Fruit fly (Drosophila melanogaster) whole organism, embryonic: Measurements from ENCODE around the gene CoRest.

ENCODE experiments used
- Antp ChIP-seq: fragments of 200-800 bp; sonication (Bioruptor generic); optimal IDR thresholded peaks from 3 replicates; lab custom pipeline; 2016; ENCODE audit warnings: missing biosample characterization, missing genetic modification characterization
- Atf3 ChIP-seq: fragments of 200-800 bp; sonication (Bioruptor generic); optimal IDR thresholded peaks from 3 replicates; lab custom pipeline; 2016; ENCODE audit warnings: missing biosample characterization, missing genetic modification characterization
- BEAF-32 ChIP-seq: fragments of 200-800 bp; sonication (Bioruptor generic); optimal IDR thresholded peaks from 3 replicates; lab custom pipeline; 2017; ENCODE audit warnings: missing biosample characterization, missing genetic modification characterization, mild to moderate bottlenecking, moderate library complexity, missing genetic modification reagents
- Bdp1 ChIP-seq: fragments of 200-800 bp; sonication (Bioruptor generic); optimal IDR thresholded peaks from 3 replicates; lab custom pipeline; 2016; ENCODE audit warnings: missing biosample characterization, missing genetic modification characterization
- CG10366 ChIP-seq: fragments of 200-800 bp; sonication (Bioruptor generic); IDR thresholded peaks from 2 replicates; pipeline ENCODE4 v1.3.6; 2022; ENCODE audit warnings: missing biosample characterization, missing genetic modification characterization
- CG10431 ChIP-seq: fragments of 200-800 bp; sonication (Bioruptor generic); optimal IDR thresholded peaks from 3 replicates; lab custom pipeline; 2018; ENCODE audit warnings: missing biosample characterization, mild to moderate bottlenecking, missing genetic modification characterization
- CG10979 ChIP-seq: fragments of 200-800 bp; sonication (Bioruptor generic); optimal IDR thresholded peaks from 2 replicates; lab custom pipeline; 2018; ENCODE audit warnings: missing biosample characterization, mild to moderate bottlenecking, missing genetic modification characterization, moderate library complexity
- CG11247 ChIP-seq: fragments of 200-800 bp; sonication (Bioruptor generic); IDR thresholded peaks from 2 replicates; pipeline ENCODE4 v1.3.6; 2022; ENCODE audit warnings: missing biosample characterization, missing genetic modification characterization
- CG12219 ChIP-seq: fragments of 200-800 bp; sonication (Bioruptor generic); optimal IDR thresholded peaks from 3 replicates; lab custom pipeline; 2018; ENCODE audit warnings: missing biosample characterization, mild to moderate bottlenecking, missing genetic modification characterization
- CG12659 ChIP-seq: fragments of 200-800 bp; sonication (Bioruptor generic); optimal IDR thresholded peaks from 3 replicates; lab custom pipeline; 2017; ENCODE audit warnings: mild to moderate bottlenecking, missing biosample characterization, missing genetic modification reagents, missing genetic modification characterization
- CG13287 ChIP-seq: fragments of 200-800 bp; sonication (Bioruptor generic); IDR thresholded peaks from 2 replicates; pipeline ENCODE4 v1.3.6; 2022; ENCODE audit warnings: missing biosample characterization, missing genetic modification characterization; ENCODE audit not compliant: partially characterized antibody
- CG13775 ChIP-seq: fragments of 200-800 bp; sonication (Bioruptor generic); optimal IDR thresholded peaks from 3 replicates; lab custom pipeline; 2017; ENCODE audit warnings: missing biosample characterization, mild to moderate bottlenecking, missing genetic modification characterization
- CG15601 ChIP-seq: fragments of 200-800 bp; sonication (Bioruptor generic); optimal IDR thresholded peaks from 3 replicates; lab custom pipeline; 2019; ENCODE audit warnings: missing biosample characterization, mild to moderate bottlenecking, missing genetic modification characterization, moderate library complexity
- CG15696 ChIP-seq: fragments of 200-800 bp; sonication (Bioruptor generic); optimal IDR thresholded peaks from 2 replicates; lab custom pipeline; 2019; ENCODE audit warnings: missing biosample characterization, mild to moderate bottlenecking, missing genetic modification characterization, moderate library complexity
- CG17328 ChIP-seq: fragments of 200-800 bp; sonication (Bioruptor generic); IDR thresholded peaks from 2 replicates; pipeline ENCODE4 v1.3.6; 2022; ENCODE audit warnings: missing biosample characterization, missing genetic modification characterization
- CG18619 ChIP-seq: fragments of 200-800 bp; sonication (Bioruptor generic); optimal IDR thresholded peaks from 3 replicates; lab custom pipeline; 2017; ENCODE audit warnings: missing biosample characterization, mild to moderate bottlenecking, missing genetic modification characterization
- CG4424 ChIP-seq: fragments of 200-800 bp; sonication (Bioruptor generic); optimal IDR thresholded peaks from 3 replicates; lab custom pipeline; 2016; ENCODE audit warnings: missing biosample characterization, missing genetic modification characterization
- CG6254 ChIP-seq: fragments of 200-800 bp; sonication (Bioruptor generic); optimal IDR thresholded peaks from 3 replicates; lab custom pipeline; 2017; ENCODE audit warnings: mild to moderate bottlenecking, missing biosample characterization, missing genetic modification reagents, missing genetic modification characterization
- CG6854 ChIP-seq: fragments of 200-800 bp; sonication (Bioruptor generic); optimal IDR thresholded peaks from 3 replicates; lab custom pipeline; 2017; ENCODE audit warnings: missing biosample characterization, mild to moderate bottlenecking, missing genetic modification characterization
- CG7556 ChIP-seq: fragments of 200-800 bp; sonication (Bioruptor generic); optimal IDR thresholded peaks from 2 replicates; lab custom pipeline; 2017; ENCODE audit warnings: missing biosample characterization, mild to moderate bottlenecking, missing genetic modification characterization
- CG8478 ChIP-seq: fragments of >200 bp; optimal IDR thresholded peaks from 2 replicates; lab custom pipeline; 2018
- CG9797 ChIP-seq: fragments of 200-800 bp; sonication (Bioruptor generic); optimal IDR thresholded peaks from 3 replicates; lab custom pipeline; 2018; ENCODE audit warnings: missing biosample characterization, mild to moderate bottlenecking, missing genetic modification characterization
- CG9932 ChIP-seq: fragments of 200-800 bp; sonication (Bioruptor generic); IDR thresholded peaks from 2 replicates; pipeline ENCODE4 v1.3.6; 2022; ENCODE audit warnings: missing biosample characterization, missing genetic modification characterization
- Gug ChIP-seq: fragments of 200-800 bp; sonication (Bioruptor generic); IDR thresholded peaks from 4 replicates; pipeline ENCODE4 v1.3.6; 2022; ENCODE audit warnings: missing biosample characterization, missing genetic modification characterization
- Hr3 ChIP-seq: fragments of 200-800 bp; sonication (Bioruptor generic); optimal IDR thresholded peaks from 3 replicates; lab custom pipeline; 2016; ENCODE audit warnings: missing biosample characterization, missing genetic modification characterization
- Hsf ChIP-seq: fragments of 200-800 bp; sonication (Bioruptor generic); optimal IDR thresholded peaks from 3 replicates; lab custom pipeline; 2016; ENCODE audit warnings: missing biosample characterization, missing genetic modification characterization
- MTF-1 ChIP-seq: fragments of 200-800 bp; sonication (Bioruptor generic); optimal IDR thresholded peaks from 2 replicates; lab custom pipeline; 2018; ENCODE audit warnings: missing biosample characterization, mild to moderate bottlenecking, missing genetic modification characterization, borderline replicate concordance
- Mrtf ChIP-seq: fragments of 200-800 bp; sonication (Bioruptor generic); IDR thresholded peaks from 3 replicates; pipeline ENCODE4 v1.3.6; 2022; ENCODE audit warnings: missing biosample characterization, missing genetic modification characterization
- Opbp ChIP-seq: fragments of 200-800 bp; sonication (Bioruptor generic); IDR thresholded peaks from 3 replicates; pipeline ENCODE4 v1.3.6; 2022; ENCODE audit warnings: missing biosample characterization, missing genetic modification characterization; ENCODE audit not compliant: partially characterized antibody
- Sin3A ChIP-seq: fragments of >200 bp; optimal IDR thresholded peaks from 2 replicates; lab custom pipeline; 2018
- Ssrp ChIP-seq: fragments of 200-800 bp; sonication (Bioruptor generic); optimal IDR thresholded peaks from 2 replicates; lab custom pipeline; 2018; ENCODE audit warnings: missing biosample characterization, mild to moderate bottlenecking, missing genetic modification characterization, moderate library complexity
- Usf ChIP-seq: fragments of 200-800 bp; sonication (Bioruptor generic); optimal IDR thresholded peaks from 2 replicates; lab custom pipeline; 2017; ENCODE audit warnings: missing genotype, missing biosample characterization, missing genetic modification characterization
- Xrp1 ChIP-seq: fragments of 200-800 bp; sonication (Bioruptor generic); IDR thresholded peaks from 2 replicates; pipeline ENCODE4 v1.3.6; 2022; ENCODE audit warnings: missing biosample characterization, missing genetic modification characterization
- chn ChIP-seq: fragments of 200-800 bp; sonication (Bioruptor generic); optimal IDR thresholded peaks from 2 replicates; lab custom pipeline; 2016; ENCODE audit warnings: missing biosample characterization, missing genetic modification characterization
- croc ChIP-seq: fragments of 200-800 bp; sonication (Bioruptor generic); conservative IDR thresholded peaks from 3 replicates; pipeline ENCODE4 v1.3.6; 2022; ENCODE audit warnings: missing biosample characterization, missing genetic modification characterization
- crp ChIP-seq, 2 experiments: fragments of 200-800 bp; sonication (Bioruptor generic); optimal IDR thresholded peaks; 2 replicates in 1 of 2; 3 replicates in 1 of 2; lab custom pipeline; 2017; ENCODE audit warnings: missing biosample characterization in 2 of 2, missing genetic modification characterization in 2 of 2, mild to moderate bottlenecking in 1 of 2, moderate library complexity in 1 of 2
- dysf ChIP-seq: fragments of 200-800 bp; sonication (Bioruptor generic); IDR thresholded peaks from 3 replicates; pipeline ENCODE4 v1.3.6; 2022; ENCODE audit warnings: missing biosample characterization, missing genetic modification characterization
- ftz-f1 ChIP-seq: fragments of 200-800 bp; sonication (Bioruptor generic); optimal IDR thresholded peaks from 2 replicates; lab custom pipeline; 2016; ENCODE audit warnings: missing biosample characterization, missing genetic modification characterization
- gcm ChIP-seq: fragments of 200-800 bp; sonication (Bioruptor generic); optimal IDR thresholded peaks from 2 replicates; lab custom pipeline; 2019; ENCODE audit warnings: missing biosample characterization, mild to moderate bottlenecking, missing genetic modification characterization, moderate library complexity
- gfzf ChIP-seq: fragments of 200-800 bp; sonication (Bioruptor generic); optimal IDR thresholded peaks from 2 replicates; lab custom pipeline; 2016; ENCODE audit warnings: missing biosample characterization, mild to moderate bottlenecking, missing genetic modification characterization, moderate library complexity
- gsb ChIP-seq: fragments of 200-800 bp; sonication (Bioruptor generic); IDR thresholded peaks from 2 replicates; pipeline ENCODE4 v1.3.6; 2022; ENCODE audit warnings: missing biosample characterization, missing genetic modification characterization
- ken ChIP-seq: fragments of 200-800 bp; sonication (Bioruptor generic); IDR thresholded peaks from 3 replicates; pipeline ENCODE4 v1.3.6; 2022; ENCODE audit warnings: missing biosample characterization, missing genetic modification characterization
- nerfin-2 ChIP-seq: fragments of 200-800 bp; sonication (Bioruptor generic); IDR thresholded peaks from 2 replicates; pipeline ENCODE4 v1.3.6; 2022; ENCODE audit warnings: missing biosample characterization, missing genetic modification characterization; ENCODE audit not compliant: partially characterized antibody
- nmo ChIP-seq: fragments of 200-800 bp; sonication (Bioruptor generic); optimal IDR thresholded peaks from 2 replicates; lab custom pipeline; 2018; ENCODE audit warnings: missing biosample characterization, mild to moderate bottlenecking, missing genetic modification characterization, moderate library complexity
- oc ChIP-seq: fragments of 200-800 bp; sonication (Bioruptor generic); optimal IDR thresholded peaks from 2 replicates; lab custom pipeline; 2018; ENCODE audit warnings: missing biosample characterization, mild to moderate bottlenecking, missing genetic modification characterization, moderate library complexity
- psq ChIP-seq: fragments of 200-800 bp; sonication (Bioruptor generic); optimal IDR thresholded peaks from 2 replicates; lab custom pipeline; 2017; ENCODE audit warnings: missing biosample characterization, missing genetic modification characterization
- seq ChIP-seq: fragments of 200-800 bp; sonication (Bioruptor generic); IDR thresholded peaks from 2 replicates; pipeline ENCODE4 v1.3.6; 2022; ENCODE audit warnings: missing biosample characterization, missing genetic modification characterization
- sna ChIP-seq: fragments of 200-800 bp; sonication (Bioruptor generic); IDR thresholded peaks from 2 replicates; pipeline ENCODE4 v1.3.6; 2022; ENCODE audit warnings: missing biosample characterization, missing genetic modification characterization; ENCODE audit not compliant: partially characterized antibody
- tap ChIP-seq: fragments of 200-800 bp; optimal IDR thresholded peaks from 3 replicates; lab custom pipeline; 2019; ENCODE audit warnings: missing biosample characterization, mild to moderate bottlenecking, missing genetic modification characterization, moderate library complexity
- unc-4 ChIP-seq: fragments of 200-800 bp; sonication (Bioruptor generic); IDR thresholded peaks from 2 replicates; pipeline ENCODE4 v1.3.6; 2022; ENCODE audit warnings: missing biosample characterization, missing genetic modification characterization; ENCODE audit not compliant: partially characterized antibody

Gene CoRest

dm6 chrX:19521753-19522383 is at the start of gene CoRest, which contains the start of gene Idh3a (continued):
- 0 out of 3 replicates have a peak, but pooled peaks have one; percentile 27 for TF ChIP-seq ken (GFP tag; lab: Robert Waterston, UW)
- TF ChIP-seq CG10366 = no peak
- peak; percentile 99 for TF ChIP-seq Sin3A (lab: Kevin White, UChicago)
- no peak for TF ChIP-seq gsb (GFP tag; lab: Robert Waterston, UW)
- peak; percentile 10 for TF ChIP-seq Antp (GFP tag; lab: Kevin White, UChicago)
- TF ChIP-seq seq (GFP tag; lab: Robert Waterston, UW) = peak; percentile 67
- no peak for TF ChIP-seq Ssrp (tag; lab: Kevin White, UChicago)
- TF ChIP-seq CG4424 (GFP tag; lab: Kevin White, UChicago) = no peak
- peak; percentile 33; the same call in 1 of the 4 replicates for TF ChIP-seq Gug
- TF ChIP-seq CG8478 (lab: Kevin White, UChicago) = peak; percentile 9
- TF ChIP-seq CG18619 (GFP tag; lab: Kevin White, UChicago) = no peak
- TF ChIP-seq CG6854 = no peak
- peak; percentile 29 for TF ChIP-seq Hsf (GFP tag; lab: Kevin White, UChicago)
- TF ChIP-seq nmo (GFP tag; lab: Kevin White, UChicago) = peak; percentile 62
- peak; percentile 32 for TF ChIP-seq gfzf (GFP tag; lab: Kevin White, UChicago)
- TF ChIP-seq CG13287 (GFP tag; lab: Robert Waterston, UW) = peak; percentile 73
- no peak for TF ChIP-seq ftz-f1 (GFP tag; lab: Kevin White, UChicago)
- no peak for TF ChIP-seq CG12219 (GFP tag; lab: Kevin White, UChicago)
- no peak for TF ChIP-seq CG10431 (GFP tag; lab: Kevin White, UChicago)
- peak; percentile 34; the same call in 1 of the 3 replicates for TF ChIP-seq Opbp (GFP tag; lab: Robert Waterston, UW)
- no peak for TF ChIP-seq croc (GFP tag; lab: Robert Waterston, UW)
- peak; percentile 64 for TF ChIP-seq CG9932 (GFP tag; lab: Robert Waterston, UW)
- no peak for TF ChIP-seq Mrtf (GFP tag; lab: Robert Waterston, UW)
- TF ChIP-seq crp (GFP tag; optimal IDR thresholded peaks at IDR 0.05; lab: Kevin White, UChicago) = peak in 1 of 2 experiments; percentile 53
- TF ChIP-seq psq (GFP tag; lab: Kevin White, UChicago) = no peak
- peak; percentile 53; the same call in 2 of the 3 replicates for TF ChIP-seq dysf
- TF ChIP-seq CG12659 (GFP tag; lab: Kevin White, UChicago) = peak; percentile 28
- TF ChIP-seq Usf (GFP tag; lab: Kevin White, UChicago) = no peak
- TF ChIP-seq CG10979 = no peak
- TF ChIP-seq CG9797 (GFP tag; lab: Kevin White, UChicago) = peak; percentile 42
- TF ChIP-seq MTF-1 (GFP tag; lab: Kevin White, UChicago) = no peak
- no peak for TF ChIP-seq CG15696 (tag; lab: Kevin White, UChicago)
- TF ChIP-seq CG6254 = no peak
- no peak for TF ChIP-seq Bdp1 (GFP tag; lab: Kevin White, UChicago)
- TF ChIP-seq Hr3 = peak; percentile 30
- peak; percentile 76 for TF ChIP-seq unc-4
- TF ChIP-seq Atf3 = no peak
- no peak for TF ChIP-seq CG11247 (GFP tag; lab: Robert Waterston, UW)
- TF ChIP-seq gcm = peak; percentile 68
- TF ChIP-seq nerfin-2 = peak; percentile 55; the same call in 1 of the 2 replicates
- peak; percentile 42 for TF ChIP-seq CG13775 (GFP tag; lab: Kevin White, UChicago)
- peak; percentile 4 for TF ChIP-seq CG15601
- TF ChIP-seq chn (GFP tag; lab: Kevin White, UChicago) = peak; percentile 20
- no peak for TF ChIP-seq tap
- no peak for TF ChIP-seq CG7556 (GFP tag; lab: Kevin White, UChicago)
- no peak for TF ChIP-seq CG17328 (GFP tag; lab: Robert Waterston, UW)
- TF ChIP-seq sna (GFP tag; lab: Robert Waterston, UW) = peak; percentile 37; the same call in 1 of the 2 replicates
- no peak for TF ChIP-seq Xrp1 (GFP tag; lab: Robert Waterston, UW)
- TF ChIP-seq BEAF-32 (GFP tag; lab: Kevin White, UChicago) = peak; percentile 90
- no peak for TF ChIP-seq oc (tag; lab: Kevin White, UChicago)
